Fruit fly (Drosophila melanogaster) whole organism, embryonic: ENCODE results near the gene CG6933.

ENCODE experiments used
- Bgb ChIP-seq: fragments of 200-800 bp; sonication (Bioruptor generic); IDR thresholded peaks from 2 replicates; pipeline ENCODE4 v1.3.6; 2022; ENCODE audit warnings: missing biosample characterization, missing genetic modification characterization; ENCODE audit not compliant: partially characterized antibody
- CG1024 ChIP-seq: fragments of 200-800 bp; sonication (Bioruptor generic); IDR thresholded peaks from 2 replicates; pipeline ENCODE4 v1.3.6; 2022; ENCODE audit warnings: missing biosample characterization, missing genetic modification characterization
- CG1233 ChIP-seq: fragments of 200-800 bp; sonication (Bioruptor generic); optimal IDR thresholded peaks from 4 replicates; lab custom pipeline; 2018; ENCODE audit warnings: missing biosample characterization, mild to moderate bottlenecking, missing genetic modification characterization
- CG14441 ChIP-seq: fragments of 200-800 bp; sonication (Bioruptor generic); IDR thresholded peaks from 2 replicates; pipeline ENCODE4 v1.3.6; 2022; ENCODE audit warnings: missing biosample characterization, missing genetic modification characterization
- CG14710 ChIP-seq: fragments of 200-800 bp; sonication (Bioruptor generic); optimal IDR thresholded peaks from 3 replicates; lab custom pipeline; 2019; ENCODE audit warnings: missing biosample characterization, mild to moderate bottlenecking, missing genetic modification characterization, moderate library complexity
- CG14860 ChIP-seq: fragments of 200-800 bp; sonication (Bioruptor generic); IDR thresholded peaks from 3 replicates; pipeline ENCODE4 v1.3.6; 2022; ENCODE audit warnings: missing biosample characterization, missing genetic modification characterization; ENCODE audit not compliant: partially characterized antibody
- CG15601 ChIP-seq: fragments of 200-800 bp; sonication (Bioruptor generic); optimal IDR thresholded peaks from 3 replicates; lab custom pipeline; 2019; ENCODE audit warnings: missing biosample characterization, mild to moderate bottlenecking, missing genetic modification characterization, moderate library complexity
- CG17912 ChIP-seq: fragments of 200-800 bp; sonication (Bioruptor generic); optimal IDR thresholded peaks from 2 replicates; lab custom pipeline; 2018; ENCODE audit warnings: missing biosample characterization, mild to moderate bottlenecking, missing genetic modification characterization
- CG18011 ChIP-seq: fragments of 200-800 bp; sonication (Bioruptor generic); optimal IDR thresholded peaks from 2 replicates; lab custom pipeline; 2017; ENCODE audit warnings: missing biosample characterization, missing genetic modification characterization, mild to moderate bottlenecking, moderate library complexity, missing genotype
- CG32772 ChIP-seq: fragments of 200-800 bp; sonication (Bioruptor generic); IDR thresholded peaks from 2 replicates; pipeline ENCODE4 v1.3.6; 2022; ENCODE audit warnings: missing biosample characterization, missing genetic modification characterization
- CG33213 ChIP-seq: fragments of 200-800 bp; sonication (Bioruptor generic); optimal IDR thresholded peaks from 3 replicates; lab custom pipeline; 2016; ENCODE audit warnings: missing biosample characterization, missing genetic modification characterization
- CG3726 ChIP-seq: fragments of 200-800 bp; sonication (Bioruptor generic); IDR thresholded peaks from 3 replicates; pipeline ENCODE4, ENCODE4 v1.3.6; 2022; ENCODE audit warnings: missing biosample characterization, missing genetic modification characterization
- CG3995 ChIP-seq: fragments of 200-800 bp; sonication (Bioruptor generic); optimal IDR thresholded peaks from 3 replicates; lab custom pipeline; 2016; ENCODE audit warnings: missing biosample characterization, missing genetic modification characterization
- CG6272 ChIP-seq: fragments of 200-800 bp; sonication (Bioruptor generic); IDR thresholded peaks from 2 replicates; pipeline ENCODE4 v1.3.6; 2022; ENCODE audit warnings: missing biosample characterization, missing genetic modification characterization
- CG7271 ChIP-seq: fragments of 200-800 bp; sonication (Bioruptor generic); optimal IDR thresholded peaks from 2 replicates; lab custom pipeline; 2018; ENCODE audit warnings: missing biosample characterization, mild to moderate bottlenecking, missing genetic modification characterization, moderate library complexity
- CG8388 ChIP-seq: fragments of 200-800 bp; sonication (Bioruptor generic); optimal IDR thresholded peaks from 2 replicates; lab custom pipeline; 2019; ENCODE audit warnings: missing biosample characterization, mild to moderate bottlenecking, missing genetic modification characterization, moderate library complexity
- CG9727 ChIP-seq: fragments of 200-800 bp; sonication (Bioruptor generic); optimal IDR thresholded peaks from 3 replicates; lab custom pipeline; 2017; ENCODE audit warnings: missing biosample characterization, mild to moderate bottlenecking, missing genetic modification characterization
- Chrac-16 ChIP-seq: fragments of 200-800 bp; sonication (Bioruptor generic); optimal IDR thresholded peaks from 3 replicates; lab custom pipeline; 2016; ENCODE audit warnings: missing biosample characterization, missing genetic modification characterization
- H15 ChIP-seq: fragments of 200-800 bp; sonication (Bioruptor generic); IDR thresholded peaks from 3 replicates; pipeline ENCODE4 v1.3.6; 2022; ENCODE audit warnings: missing biosample characterization, missing genetic modification characterization
- Hmr ChIP-seq: fragments of 200-800 bp; sonication (Bioruptor generic); optimal IDR thresholded peaks from 3 replicates; lab custom pipeline; 2017; ENCODE audit warnings: mild to moderate bottlenecking, missing biosample characterization, missing genetic modification reagents, missing genetic modification characterization
- Hr39 ChIP-seq: fragments of >200 bp; optimal IDR thresholded peaks from 2 replicates; lab custom pipeline; 2017
- MTF-1 ChIP-seq: fragments of 200-800 bp; sonication (Bioruptor generic); optimal IDR thresholded peaks from 2 replicates; lab custom pipeline; 2018; ENCODE audit warnings: missing biosample characterization, mild to moderate bottlenecking, missing genetic modification characterization, borderline replicate concordance
- Nf-YC ChIP-seq: fragments of 200-800 bp; optimal IDR thresholded peaks from 3 replicates; lab custom pipeline; 2019; ENCODE audit warnings: missing biosample characterization, mild to moderate bottlenecking, missing genetic modification characterization, moderate library complexity
- Oli ChIP-seq: fragments of 200-800 bp; sonication (Bioruptor generic); optimal IDR thresholded peaks from 2 replicates; lab custom pipeline; 2018; ENCODE audit warnings: missing biosample characterization, mild to moderate bottlenecking, missing genetic modification characterization, moderate library complexity
- Rfx ChIP-seq: fragments of 200-800 bp; sonication (Bioruptor generic); IDR thresholded peaks from 2 replicates; pipeline ENCODE4 v1.3.6; 2022; ENCODE audit warnings: missing biosample characterization, missing genetic modification characterization
- Sox100B ChIP-seq: fragments of 200-800 bp; sonication (Bioruptor generic); optimal IDR thresholded peaks from 3 replicates; lab custom pipeline; 2018; ENCODE audit warnings: missing biosample characterization, mild to moderate bottlenecking, missing genetic modification characterization
- Sox102F ChIP-seq: fragments of 200-800 bp; sonication (Bioruptor generic); optimal IDR thresholded peaks from 2 replicates; lab custom pipeline; 2018; ENCODE audit warnings: missing biosample characterization, mild to moderate bottlenecking, missing genetic modification characterization, moderate library complexity
- Stat92E ChIP-seq, 3 experiments: fragments of >200 bp in 2 of 3; fragments of 200-800 bp in 1 of 3; sonication (Bioruptor generic) in 1 of 3; optimal IDR thresholded peaks; 2 replicates each; lab custom pipeline; 2017 to 2019; ENCODE audit warnings: missing biosample characterization in 3 of 3, missing genetic modification characterization in 3 of 3, mild to moderate bottlenecking in 1 of 3, moderate library complexity in 1 of 3
- aop ChIP-seq: fragments of 200-800 bp; sonication (Bioruptor generic); IDR thresholded peaks from 2 replicates; pipeline ENCODE4 v1.3.6; 2022; ENCODE audit warnings: missing biosample characterization, missing genetic modification characterization
- bsh ChIP-seq, 2 experiments: fragments of 200-800 bp; sonication (Bioruptor generic); optimal IDR thresholded peaks; 2 replicates each; lab custom pipeline; 2017 to 2018; ENCODE audit warnings: mild to moderate bottlenecking in 2 of 2, missing biosample characterization in 2 of 2, missing genetic modification characterization in 2 of 2, moderate library complexity in 1 of 2
- cas ChIP-seq: fragments of 200-800 bp; sonication (Bioruptor generic); IDR thresholded peaks from 2 replicates; pipeline ENCODE4 v1.3.6; 2022; ENCODE audit warnings: missing biosample characterization, missing genetic modification characterization
- dmrt11E ChIP-seq: fragments of 200-800 bp; sonication (Bioruptor generic); optimal IDR thresholded peaks from 3 replicates; lab custom pipeline; 2018; ENCODE audit warnings: missing biosample characterization, mild to moderate bottlenecking, missing genetic modification characterization, moderate library complexity
- emc ChIP-seq: fragments of 200-800 bp; sonication (Bioruptor generic); optimal IDR thresholded peaks from 2 replicates; lab custom pipeline; 2016; ENCODE audit warnings: missing biosample characterization, missing genetic modification characterization
- esg ChIP-seq: fragments of 200-800 bp; sonication (Bioruptor generic); conservative IDR thresholded peaks from 2 replicates; pipeline ENCODE4 v1.3.6; 2022; ENCODE audit warnings: missing biosample characterization, missing genetic modification characterization
- ewg ChIP-seq: fragments of 200-800 bp; sonication (Bioruptor generic); optimal IDR thresholded peaks from 3 replicates; lab custom pipeline; 2017; ENCODE audit warnings: mild to moderate bottlenecking, missing biosample characterization, missing genetic modification reagents, missing genetic modification characterization
- gce ChIP-seq: fragments of 200-800 bp; sonication (Bioruptor generic); IDR thresholded peaks from 3 replicates; pipeline ENCODE4 v1.3.6; 2022; ENCODE audit warnings: missing biosample characterization, missing genetic modification characterization
- ham ChIP-seq: fragments of 200-800 bp; sonication (Bioruptor generic); IDR thresholded peaks from 2 replicates; pipeline ENCODE4 v1.3.6; 2022; ENCODE audit warnings: missing biosample characterization, missing genetic modification characterization
- jigr1 ChIP-seq: fragments of 200-800 bp; sonication (Bioruptor generic); IDR thresholded peaks from 3 replicates; pipeline ENCODE4 v1.3.6; 2022; ENCODE audit warnings: missing biosample characterization, missing genetic modification characterization
- knrl ChIP-seq: fragments of 200-800 bp; sonication (Bioruptor generic); IDR thresholded peaks from 3 replicates; pipeline ENCODE4 v1.3.6; 2022; ENCODE audit warnings: missing biosample characterization, missing genetic modification characterization; ENCODE audit not compliant: partially characterized antibody
- lbe ChIP-seq: fragments of 200-800 bp; sonication (Bioruptor generic); optimal IDR thresholded peaks from 2 replicates; lab custom pipeline; 2016; ENCODE audit warnings: missing biosample characterization, mild to moderate bottlenecking, missing genetic modification characterization
- mirr ChIP-seq: fragments of 200-800 bp; sonication (Bioruptor generic); optimal IDR thresholded peaks from 3 replicates; lab custom pipeline; 2018; ENCODE audit warnings: missing biosample characterization, mild to moderate bottlenecking, missing genetic modification characterization
- onecut ChIP-seq: fragments of 200-800 bp; sonication (Bioruptor generic); IDR thresholded peaks from 2 replicates; pipeline ENCODE4 v1.3.6; 2022; ENCODE audit warnings: missing biosample characterization, missing genetic modification characterization
- peb ChIP-seq: fragments of 200-800 bp; sonication (Bioruptor generic); IDR thresholded peaks from 2 replicates; pipeline ENCODE4 v1.3.6; 2022; ENCODE audit warnings: missing biosample characterization, missing genetic modification characterization
- pho ChIP-seq: fragments of 200-800 bp; sonication (Bioruptor generic); optimal IDR thresholded peaks from 2 replicates; lab custom pipeline; 2016; ENCODE audit warnings: missing biosample characterization, missing genetic modification characterization
- repo ChIP-seq: fragments of 200-800 bp; sonication (Bioruptor generic); optimal IDR thresholded peaks from 2 replicates; lab custom pipeline; 2016; ENCODE audit warnings: missing biosample characterization, missing genetic modification characterization
- ssp ChIP-seq: fragments of 200-800 bp; sonication (Bioruptor generic); IDR thresholded peaks from 2 replicates; pipeline ENCODE4 v1.3.6; 2022; ENCODE audit warnings: missing biosample characterization, missing genetic modification characterization
- tap ChIP-seq: fragments of 200-800 bp; optimal IDR thresholded peaks from 3 replicates; lab custom pipeline; 2019; ENCODE audit warnings: missing biosample characterization, mild to moderate bottlenecking, missing genetic modification characterization, moderate library complexity
- tup ChIP-seq: fragments of 200-800 bp; sonication (Bioruptor generic); optimal IDR thresholded peaks from 2 replicates; lab custom pipeline; 2016; ENCODE audit warnings: missing biosample characterization, mild to moderate bottlenecking, missing genetic modification characterization, moderate library complexity
- wdn ChIP-seq: fragments of 200-800 bp; sonication (Bioruptor generic); IDR thresholded peaks from 2 replicates; pipeline ENCODE4 v1.3.6; 2022; ENCODE audit warnings: missing biosample characterization, missing genetic modification characterization
- zfh1 ChIP-seq: fragments of 200-800 bp; sonication (Bioruptor generic); IDR thresholded peaks from 3 replicates; pipeline ENCODE4 v1.3.6; 2022; ENCODE audit warnings: missing biosample characterization, missing genetic modification characterization

The CG6933 gene

dm6 chr3L:20195875-20196274, 24.3 kb downstream of the CG6933 start (continued):
- TF ChIP-seq ham (GFP tag; lab: Robert Waterston, UW): no peak
- peak; percentile 50 for TF ChIP-seq CG15601
- peak; percentile 2 for TF ChIP-seq Chrac-16
- TF ChIP-seq CG3995 (GFP tag; lab: Kevin White, UChicago): no peak
- TF ChIP-seq repo (GFP tag; lab: Kevin White, UChicago): no peak
- TF ChIP-seq CG3726: peak; percentile 23; the same call in 1 of the 3 replicates
- no peak for TF ChIP-seq CG17912
- TF ChIP-seq ewg (GFP tag; lab: Kevin White, UChicago): peak; percentile 35
- no peak for TF ChIP-seq CG14860
- TF ChIP-seq knrl: no peak
- no peak for TF ChIP-seq Hmr
- no peak for TF ChIP-seq Bgb (GFP tag; lab: Robert Waterston, UW)
- peak; percentile 39 for TF ChIP-seq CG33213 (GFP tag; lab: Kevin White, UChicago)
- TF ChIP-seq CG6272 (GFP tag; lab: Robert Waterston, UW): peak; percentile 59; the same call in 1 of the 2 replicates
- peak; percentile 67 for TF ChIP-seq CG32772 (GFP tag; lab: Robert Waterston, UW)
- TF ChIP-seq CG9727 (GFP tag; lab: Kevin White, UChicago): peak; percentile 31
- no peak for TF ChIP-seq tup
- peak; percentile 72 to 81 for TF ChIP-seq bsh (GFP tag; optimal IDR thresholded peaks at IDR 0.05; lab: Kevin White, UChicago)
- TF ChIP-seq gce: 0 out of 3 replicates have a peak, but pooled peaks have one; percentile 49
- TF ChIP-seq Stat92E (GFP tag; optimal IDR thresholded peaks at IDR 0.05; lab: Kevin White, UChicago): no peak
- peak; percentile 52 for TF ChIP-seq CG1233 (GFP tag; lab: Kevin White, UChicago)
- TF ChIP-seq CG14441 (GFP tag; lab: Robert Waterston, UW): peak; percentile 78
- TF ChIP-seq cas (GFP tag; lab: Robert Waterston, UW): no peak
- TF ChIP-seq aop (GFP tag; lab: Robert Waterston, UW): no peak
- peak; percentile 62 for TF ChIP-seq tap (tag; lab: Kevin White, UChicago)
- peak; percentile 53 for TF ChIP-seq CG14710 (tag; lab: Kevin White, UChicago)
- TF ChIP-seq jigr1 (GFP tag; lab: Robert Waterston, UW): 0 out of 3 replicates have a peak, but pooled peaks have one; percentile 43
- peak; percentile 59 for TF ChIP-seq Sox100B (GFP tag; lab: Kevin White, UChicago)
- TF ChIP-seq H15 (GFP tag; lab: Robert Waterston, UW): peak; percentile 73; the same call in 2 of the 3 replicates
- TF ChIP-seq dmrt11E: peak; percentile 62
- peak; percentile 58 for TF ChIP-seq CG8388 (GFP tag; lab: Kevin White, UChicago)
- peak; percentile 53 for TF ChIP-seq MTF-1 (GFP tag; lab: Kevin White, UChicago)
- 0 out of 2 replicates have a peak, but pooled peaks have one; percentile 44 for TF ChIP-seq CG1024 (GFP tag; lab: Robert Waterston, UW)
- TF ChIP-seq pho: no peak
- no peak for TF ChIP-seq emc (GFP tag; lab: Kevin White, UChicago)
- peak; percentile 26 for TF ChIP-seq onecut (GFP tag; lab: Robert Waterston, UW)
- TF ChIP-seq lbe: no peak
- TF ChIP-seq wdn (GFP tag; lab: Robert Waterston, UW): no peak
- peak; percentile 79 for TF ChIP-seq Sox102F (GFP tag; lab: Kevin White, UChicago)
- peak; percentile 73; the same call in 2 of the 3 replicates for TF ChIP-seq zfh1 (GFP tag; lab: Robert Waterston, UW)
- no peak for TF ChIP-seq Nf-YC (tag; lab: Kevin White, UChicago)
- TF ChIP-seq Oli: peak; percentile 78
- TF ChIP-seq Hr39: no peak
- peak; percentile 49; the same call in 1 of the 2 replicates for TF ChIP-seq peb (GFP tag; lab: Robert Waterston, UW)
- no peak for TF ChIP-seq mirr
- TF ChIP-seq esg (GFP tag; lab: Robert Waterston, UW): peak; percentile 63
- TF ChIP-seq CG7271 (tag; lab: Kevin White, UChicago): no peak
- peak; percentile 59 for TF ChIP-seq ssp (GFP tag; lab: Robert Waterston, UW)
- TF ChIP-seq Rfx (GFP tag; lab: Robert Waterston, UW): peak; percentile 56; the same call in 1 of the 2 replicates
- TF ChIP-seq CG18011: no peak
